Worm (Caenorhabditis elegans) whole organism, L4 larva: ENCODE results near the gene str-262.

Source experiments
- F49E8.2 ChIP-seq: sonication (generic microtip); optimal IDR thresholded peaks from 2 replicates; lab custom pipeline; 2016; ENCODE audit warnings: missing compliant biosample characterization, mild to moderate bottlenecking, missing genetic modification characterization, borderline replicate concordance
- ama-1 ChIP-seq: fragments of 150-350 bp; optimal IDR thresholded peaks from 2 replicates; lab custom pipeline; 2014; ENCODE audit warnings: inconsistent platforms, mixed read lengths
- daf-16 ChIP-seq, 3 experiments: sonication (generic microtip); optimal IDR thresholded peaks; 2 replicates each; lab custom pipeline; 2016 to 2017; ENCODE audit warnings: missing genetic modification characterization in 3 of 3, missing genetic modification reagents in 3 of 3, mild to moderate bottlenecking in 2 of 3, missing compliant biosample characterization in 2 of 3, missing biosample characterization in 1 of 3, moderate library complexity in 1 of 3
- dpl-1 ChIP-seq: fragments of 150-350 bp; optimal IDR thresholded peaks from 2 replicates; lab custom pipeline; 2014; ENCODE audit warnings: missing biosample characterization, missing genetic modification reagents, missing genetic modification characterization
- lin-1 ChIP-seq: fragments of 200-800 bp; sonication (Bioruptor generic); IDR thresholded peaks from 2 replicates; pipeline ENCODE4 v1.3.6; 2022; ENCODE audit warnings: missing genetic modification reagents, missing genetic modification characterization, missing compliant biosample characterization
- mdl-1 ChIP-seq, 2 experiments: fragments of 150-350 bp in 1 of 2; sonication (generic microtip) in 1 of 2; optimal IDR thresholded peaks; 2 replicates each; lab custom pipeline; 2014 to 2017; ENCODE audit warnings: missing biosample characterization in 2 of 2, missing genetic modification characterization in 2 of 2
- mxl-2 ChIP-seq: fragments of 200-800 bp; sonication (Bioruptor generic); conservative IDR thresholded peaks from 2 replicates; pipeline ENCODE4 v1.3.6; 2022; ENCODE audit warnings: missing genetic modification reagents, missing genetic modification characterization, missing compliant biosample characterization
- nhr-10 ChIP-seq: fragments of 150-350 bp; optimal IDR thresholded peaks from 2 replicates; lab custom pipeline; 2014; ENCODE audit warnings: missing biosample characterization, missing genetic modification characterization
- nhr-28 ChIP-seq: fragments of 150-350 bp; optimal IDR thresholded peaks from 2 replicates; lab custom pipeline; 2014; ENCODE audit warnings: missing biosample characterization, missing genetic modification characterization
- pha-4 ChIP-seq, 2 experiments: fragments of 150-350 bp in 1 of 2; fragments of 200-800 bp in 1 of 2; sonication (Bioruptor generic) in 1 of 2; IDR thresholded peaks in 1 of 2; optimal IDR thresholded peaks in 1 of 2; 2 replicates each; pipeline versions ENCODE4 v1.3.6 to Lab custom; 2014 to 2022; ENCODE audit warnings: missing genetic modification characterization in 2 of 2, missing genetic modification reagents in 2 of 2, missing biosample characterization in 1 of 2, missing compliant biosample characterization in 1 of 2
- unc-62 ChIP-seq, 3 experiments: fragments of 150-350 bp in 1 of 3; sonication (generic microtip); optimal IDR thresholded peaks in 2 of 3; peaks in 1 of 3; 1 replicate in 1 of 3; 2 replicates in 2 of 3; lab custom pipeline; 2014 to 2017; ENCODE audit warnings: missing biosample characterization in 3 of 3, missing genetic modification characterization in 3 of 3, missing genetic modification reagents in 3 of 3, missing genotype in 1 of 3
- vab-7 ChIP-seq: fragments of 200-800 bp; sonication (Bioruptor generic); IDR thresholded peaks from 2 replicates; pipeline ENCODE4 v1.3.6; 2022; ENCODE audit warnings: missing genetic modification reagents, missing genetic modification characterization, missing compliant biosample characterization
- ztf-11 ChIP-seq: fragments of 150-350 bp; optimal IDR thresholded peaks from 2 replicates; lab custom pipeline; 2014; ENCODE audit warnings: missing biosample characterization, missing genetic modification characterization

ce11 chrV:743348-743747 lies 9.2 kb downstream of the str-262 start, which contains the start of gene str-134:
- no peak for TF ChIP-seq mxl-2 (GFP tag; lab: Robert Waterston, UW)
- no peak for TF ChIP-seq ztf-11 (tag; lab: Kevin White, UChicago)
- TF ChIP-seq nhr-10 (tag; lab: Kevin White, UChicago): no peak
- TF ChIP-seq mdl-1 (tag; optimal IDR thresholded peaks at IDR 0.05; lab: Kevin White, UChicago): no peak
- no peak for TF ChIP-seq F49E8.2
- no peak for TF ChIP-seq unc-62 (GFP tag; optimal IDR thresholded peaks at IDR 0.05 in 1 of 2; lab: Kevin White, UChicago)
- no peak for TF ChIP-seq unc-62 (tag; optimal IDR thresholded peaks at IDR 0.05; lab: Kevin White, UChicago)
- no peak for TF ChIP-seq lin-1 (GFP tag; lab: Robert Waterston, UW)
- no peak for TF ChIP-seq ama-1 (lab: Kevin White, UChicago)
- no peak for TF ChIP-seq nhr-28 (tag; lab: Kevin White, UChicago)
- TF ChIP-seq pha-4 (GFP tag; IDR thresholded peaks at IDR 0.05; lab: Robert Waterston, UW): no peak
- TF ChIP-seq pha-4 (tag; optimal IDR thresholded peaks at IDR 0.05; lab: Kevin White, UChicago): no peak
- no peak for TF ChIP-seq vab-7
- TF ChIP-seq dpl-1 (GFP tag; lab: Kevin White, UChicago): no peak
- TF ChIP-seq daf-16 (GFP tag; optimal IDR thresholded peaks at IDR 0.05; lab: Kevin White, UChicago): no peak
- TF ChIP-seq daf-16 (tag; optimal IDR thresholded peaks at IDR 0.05; lab: Kevin White, UChicago): no peak
